Fruit fly (Drosophila melanogaster) whole organism, prepupa: ENCODE measurements around the gene CG8236.

ENCODE experiments used
- CG10669 ChIP-seq: fragments of 200-800 bp; sonication (Bioruptor generic); optimal IDR thresholded peaks from 3 replicates; lab custom pipeline; 2018; ENCODE audit warnings: missing biosample characterization, mild to moderate bottlenecking, missing genetic modification characterization, moderate library complexity
- CG11294 ChIP-seq: fragments of 200-800 bp; sonication (Bioruptor generic); IDR thresholded peaks from 2 replicates; pipeline ENCODE4 v1.3.6; 2022; ENCODE audit warnings: missing biosample characterization, missing genetic modification characterization
- CG15336 ChIP-seq: fragments of 200-800 bp; sonication (Bioruptor generic); IDR thresholded peaks from 2 replicates; pipeline ENCODE4 v1.3.6; 2022; ENCODE audit warnings: missing biosample characterization, missing genetic modification characterization
- CG1621 ChIP-seq: fragments of 200-800 bp; sonication (Bioruptor generic); optimal IDR thresholded peaks from 3 replicates; lab custom pipeline; 2018; ENCODE audit warnings: missing biosample characterization, mild to moderate bottlenecking, missing genetic modification characterization
- CG3032 ChIP-seq: fragments of 200-800 bp; optimal IDR thresholded peaks from 2 replicates; lab custom pipeline; 2019; ENCODE audit warnings: missing biosample characterization, mild to moderate bottlenecking, missing genetic modification characterization, moderate library complexity
- CG31627 ChIP-seq: fragments of 200-800 bp; sonication (Bioruptor generic); optimal IDR thresholded peaks from 3 replicates; lab custom pipeline; 2016; ENCODE audit warnings: missing biosample characterization, missing genetic modification characterization
- CG34406 ChIP-seq: fragments of 200-800 bp; sonication (Bioruptor generic); optimal IDR thresholded peaks from 3 replicates; lab custom pipeline; 2016; ENCODE audit warnings: missing biosample characterization, missing genetic modification characterization
- CG3919 ChIP-seq: fragments of 200-800 bp; sonication (Bioruptor generic); optimal IDR thresholded peaks from 3 replicates; lab custom pipeline; 2016; ENCODE audit warnings: missing biosample characterization, missing genetic modification characterization
- CG4318 ChIP-seq: fragments of 200-800 bp; sonication (Bioruptor generic); optimal IDR thresholded peaks from 3 replicates; lab custom pipeline; 2017; ENCODE audit warnings: missing biosample characterization, mild to moderate bottlenecking, missing genetic modification characterization
- CG6163 ChIP-seq: fragments of 200-800 bp; sonication (Bioruptor generic); IDR thresholded peaks from 3 replicates; pipeline ENCODE4 v1.3.6; 2022; ENCODE audit warnings: missing biosample characterization, missing genetic modification characterization
- CG6854 ChIP-seq: fragments of 200-800 bp; sonication (Bioruptor generic); optimal IDR thresholded peaks from 2 replicates; lab custom pipeline; 2017; ENCODE audit warnings: missing biosample characterization, mild to moderate bottlenecking, missing genetic modification characterization
- CG8119 ChIP-seq: fragments of 200-800 bp; sonication (Bioruptor generic); IDR thresholded peaks from 3 replicates; pipeline ENCODE4 v1.3.6; 2022; ENCODE audit warnings: missing biosample characterization, missing genetic modification characterization
- CG8632 ChIP-seq: fragments of 200-800 bp; sonication (Bioruptor generic); optimal IDR thresholded peaks from 3 replicates; lab custom pipeline; 2016; ENCODE audit warnings: missing biosample characterization, missing genetic modification characterization
- CG9139 ChIP-seq: fragments of 200-800 bp; sonication (Bioruptor generic); optimal IDR thresholded peaks from 3 replicates; lab custom pipeline; 2017; ENCODE audit warnings: missing biosample characterization, mild to moderate bottlenecking, missing genetic modification characterization
- Eip78C ChIP-seq: fragments of 200-800 bp; sonication (Bioruptor generic); peaks from one replicate; lab custom pipeline; 2016; ENCODE audit warnings: missing biosample characterization, missing genetic modification characterization
- Eip93F ChIP-seq: fragments of 200-800 bp; sonication (Bioruptor generic); optimal IDR thresholded peaks from 2 replicates; lab custom pipeline; 2016; ENCODE audit warnings: missing biosample characterization, mild to moderate bottlenecking, missing genetic modification characterization
- Ets96B ChIP-seq: fragments of 200-800 bp; optimal IDR thresholded peaks from 2 replicates; lab custom pipeline; 2019; ENCODE audit warnings: missing biosample characterization, mild to moderate bottlenecking, missing genetic modification characterization, moderate library complexity
- Hr38 ChIP-seq: sonication (Bioruptor generic); optimal IDR thresholded peaks from 2 replicates; lab custom pipeline; 2016; ENCODE audit warnings: missing biosample characterization, missing genetic modification characterization
- Hr39 ChIP-seq: fragments of 200-800 bp; sonication (Bioruptor generic); optimal IDR thresholded peaks from 2 replicates; lab custom pipeline; 2016; ENCODE audit warnings: missing biosample characterization, missing genetic modification characterization
- Hr4 ChIP-seq: fragments of 200-800 bp; sonication (Bioruptor generic); optimal IDR thresholded peaks from 3 replicates; lab custom pipeline; 2016; ENCODE audit warnings: missing biosample characterization, missing genetic modification characterization
- OdsH ChIP-seq: fragments of 200-800 bp; sonication (Bioruptor generic); optimal IDR thresholded peaks from 3 replicates; lab custom pipeline; 2016; ENCODE audit warnings: missing biosample characterization, missing genetic modification characterization
- Sox14 ChIP-seq: fragments of 200-800 bp; sonication (Bioruptor generic); optimal IDR thresholded peaks from 3 replicates; lab custom pipeline; 2016; ENCODE audit warnings: missing biosample characterization, missing genetic modification characterization
- achi ChIP-seq: fragments of 200-800 bp; sonication (Bioruptor generic); optimal IDR thresholded peaks from 3 replicates; lab custom pipeline; 2016; ENCODE audit warnings: missing biosample characterization, missing genetic modification characterization
- cyc ChIP-seq: fragments of 200-800 bp; sonication (Bioruptor generic); optimal IDR thresholded peaks from 3 replicates; lab custom pipeline; 2016; ENCODE audit warnings: missing biosample characterization, missing genetic modification characterization
- dac ChIP-seq: fragments of 200-800 bp; sonication (Bioruptor generic); optimal IDR thresholded peaks from 2 replicates; lab custom pipeline; 2017; ENCODE audit warnings: missing biosample characterization, mild to moderate bottlenecking, missing genetic modification characterization
- dsx ChIP-seq: fragments of 200-800 bp; optimal IDR thresholded peaks from 3 replicates; lab custom pipeline; 2019; ENCODE audit warnings: missing biosample characterization, mild to moderate bottlenecking, missing genetic modification characterization, moderate library complexity; ENCODE audit not compliant: poor library complexity, severe bottlenecking
- eg ChIP-seq: fragments of 200-800 bp; sonication (Bioruptor generic); IDR thresholded peaks from 3 replicates; pipeline ENCODE4 v1.3.6; 2022; ENCODE audit warnings: missing biosample characterization, missing genetic modification characterization
- esn ChIP-seq: fragments of 200-800 bp; sonication (Bioruptor generic); optimal IDR thresholded peaks from 2 replicates; lab custom pipeline; 2016; ENCODE audit warnings: missing biosample characterization, mild to moderate bottlenecking, missing genetic modification characterization, moderate library complexity
- fkh ChIP-seq: fragments of 200-800 bp; sonication (Bioruptor generic); optimal IDR thresholded peaks from 3 replicates; lab custom pipeline; 2017; ENCODE audit warnings: missing biosample characterization, mild to moderate bottlenecking, missing genetic modification characterization, moderate library complexity
- lz ChIP-seq: fragments of 200-800 bp; sonication (Bioruptor generic); optimal IDR thresholded peaks from 3 replicates; lab custom pipeline; 2016; ENCODE audit warnings: missing biosample characterization, missing genetic modification characterization
- ss ChIP-seq, 2 experiments: fragments of 200-800 bp; sonication (Bioruptor generic); optimal IDR thresholded peaks; 2 replicates in 1 of 2; 3 replicates in 1 of 2; lab custom pipeline; 2017 to 2018; ENCODE audit warnings: mild to moderate bottlenecking in 2 of 2, missing biosample characterization in 2 of 2, missing genetic modification characterization in 2 of 2, moderate library complexity in 1 of 2
- svp ChIP-seq: fragments of 200-800 bp; sonication (Bioruptor generic); peaks from one replicate; lab custom pipeline; 2016; ENCODE audit warnings: missing biosample characterization, missing genetic modification characterization
- topi ChIP-seq: fragments of 200-800 bp; sonication (Bioruptor generic); optimal IDR thresholded peaks from 3 replicates; lab custom pipeline; 2016; ENCODE audit warnings: missing biosample characterization, missing genetic modification characterization
- vri ChIP-seq: fragments of 200-800 bp; sonication (Bioruptor generic); optimal IDR thresholded peaks from 3 replicates; lab custom pipeline; 2016; ENCODE audit warnings: missing biosample characterization, mild to moderate bottlenecking, missing genetic modification characterization

CG8236 gene

dm6 chr3R:8801126-8801762, 32.0 kb downstream of the CG8236 start, which contains the start of the genes Pif1A, Pif1B and CCT7 (continued):
- TF ChIP-seq dac (GFP tag; lab: Kevin White, UChicago), result no peak
- TF ChIP-seq CG3919 (GFP tag; lab: Kevin White, UChicago), result no peak
- TF ChIP-seq Ets96B, result no peak
- TF ChIP-seq CG8119, result no peak
- TF ChIP-seq esn (GFP tag; lab: Kevin White, UChicago), result peak; percentile 45
- TF ChIP-seq cyc (GFP tag; lab: Kevin White, UChicago), result no peak
- peak; percentile 3 for TF ChIP-seq OdsH
- TF ChIP-seq Sox14, result peak; percentile 31

- TF ChIP-seq CG31627 (GFP tag; lab: Kevin White, UChicago) (no peak), Hr39 (GFP tag; lab: Kevin White, UChicago) (no peak), topi (no peak), CG1621 (no peak), CG34406 (GFP tag; lab: Kevin White, UChicago) (no peak)
- TF ChIP-seq, all 60 proteins: peak for 0
Observed at dm6 chr3R:8805388-8805852, 36.2 kb downstream of the CG8236 start, which contains the start of gene CG9839. Gene CG9839, minus strand, starts transcription at chr3R:8805802.

dm6 chr3R:8806104-8806503, 36.9 kb downstream of the CG8236 start, which contains the start of gene hng2:
Gene hng2, plus strand, starts transcription at chr3R:8806322.
- TF ChIP-seq esn (GFP tag; lab: Kevin White, UChicago) (no peak), fkh (GFP tag; lab: Kevin White, UChicago) (peak; percentile 71), achi (GFP tag; lab: Kevin White, UChicago) (no peak), Hr38 (GFP tag; lab: Kevin White, UChicago) (no peak), CG8632 (GFP tag; lab: Kevin White, UChicago) (no peak)

- TF ChIP-seq eg (no peak), CG4318 (GFP tag; lab: Kevin White, UChicago) (no peak), CG31627 (GFP tag; lab: Kevin White, UChicago) (no peak)
- TF ChIP-seq, all 60 proteins: peak for 0
Observed at dm6 chr3R:8806638-8807037, 37.4 kb downstream of the CG8236 start.

dm6 chr3R:8807048-8807447, 37.9 kb downstream of the CG8236 start:
- TF ChIP-seq CG15336 (no peak), CG11294 (GFP tag; lab: Robert Waterston, UW) (no peak)
- TF ChIP-seq, all 60 proteins: peak for 0

- TF ChIP-seq Eip78C (GFP tag; lab: Kevin White, UChicago), result peak; percentile 77
- no peak for TF ChIP-seq CG9139 (GFP tag; lab: Kevin White, UChicago)
- TF ChIP-seq Hr4 (GFP tag; lab: Kevin White, UChicago), result peak; percentile 20
- peak; percentile 6 for TF ChIP-seq fkh (GFP tag; lab: Kevin White, UChicago)
- no peak for TF ChIP-seq Eip93F
- TF ChIP-seq dsx (GFP tag; lab: Kevin White, UChicago), result peak; percentile 30
- TF ChIP-seq ss (GFP tag; optimal IDR thresholded peaks at IDR 0.05; lab: Kevin White, UChicago), result peak in 1 of 2 experiments; percentile 9
- no peak for TF ChIP-seq CG10669 (GFP tag; lab: Kevin White, UChicago)
- TF ChIP-seq lz, result no peak
- TF ChIP-seq svp (GFP tag; lab: Kevin White, UChicago), result peak; percentile 4
- TF ChIP-seq vri, result peak; percentile 7
- TF ChIP-seq CG3032, result no peak
- TF ChIP-seq dac (GFP tag; lab: Kevin White, UChicago), result no peak
- peak; percentile 12; the same call in 1 of the 3 replicates for TF ChIP-seq CG6163
- TF ChIP-seq CG6854 (GFP tag; lab: Kevin White, UChicago), result peak; percentile 12
- TF ChIP-seq, all 60 proteins: peak for 9
Observed at dm6 chr3R:8807831-8808517, 38.8 kb downstream of the CG8236 start.
